Fruit fly (Drosophila melanogaster) whole organism, embryonic: ENCODE data around the gene Prx5.

Experiments
- ATbp ChIP-seq: fragments of 200-800 bp; sonication (Bioruptor generic); optimal IDR thresholded peaks from 2 replicates; lab custom pipeline; 2017; ENCODE audit warnings: missing biosample characterization, mild to moderate bottlenecking, missing genetic modification characterization, missing genetic modification reagents
- Abd-B ChIP-seq: fragments of 200-800 bp; sonication (Bioruptor generic); optimal IDR thresholded peaks from 2 replicates; lab custom pipeline; 2018; ENCODE audit warnings: missing biosample characterization, mild to moderate bottlenecking, missing genetic modification characterization, moderate library complexity
- Ada2b ChIP-seq: fragments of 200-800 bp; sonication (Bioruptor generic); IDR thresholded peaks from 2 replicates; pipeline ENCODE4 v1.3.6; 2022; ENCODE audit warnings: missing biosample characterization, missing genetic modification characterization
- CG10267 ChIP-seq: fragments of 200-800 bp; sonication (Bioruptor generic); optimal IDR thresholded peaks from 2 replicates; lab custom pipeline; 2018; ENCODE audit warnings: missing biosample characterization, mild to moderate bottlenecking, missing genetic modification characterization, moderate library complexity
- CG10979 ChIP-seq: fragments of 200-800 bp; sonication (Bioruptor generic); optimal IDR thresholded peaks from 2 replicates; lab custom pipeline; 2018; ENCODE audit warnings: missing biosample characterization, mild to moderate bottlenecking, missing genetic modification characterization, moderate library complexity
- CG11504 ChIP-seq: fragments of 200-800 bp; sonication (Bioruptor generic); optimal IDR thresholded peaks from 3 replicates; lab custom pipeline; 2019; ENCODE audit warnings: missing biosample characterization, mild to moderate bottlenecking, missing genetic modification characterization, moderate library complexity
- CG12104 ChIP-seq: fragments of 200-800 bp; sonication (Bioruptor generic); optimal IDR thresholded peaks from 3 replicates; lab custom pipeline; 2016; ENCODE audit warnings: missing biosample characterization, missing genetic modification characterization
- CG13123 ChIP-seq: fragments of 200-800 bp; sonication (Bioruptor generic); optimal IDR thresholded peaks from 2 replicates; lab custom pipeline; 2016; ENCODE audit warnings: missing biosample characterization, missing genetic modification characterization
- CG1603 ChIP-seq: fragments of 200-800 bp; sonication (Bioruptor generic); optimal IDR thresholded peaks from 2 replicates; lab custom pipeline; 2019; ENCODE audit warnings: missing biosample characterization, mild to moderate bottlenecking, missing genetic modification characterization, moderate library complexity
- CG17186 ChIP-seq: fragments of 200-800 bp; sonication (Bioruptor generic); optimal IDR thresholded peaks from 3 replicates; lab custom pipeline; 2017; ENCODE audit warnings: missing biosample characterization, missing genetic modification reagents, missing genetic modification characterization
- CG18476 ChIP-seq: fragments of 200-800 bp; sonication (Bioruptor generic); optimal IDR thresholded peaks from 2 replicates; lab custom pipeline; 2016; ENCODE audit warnings: missing biosample characterization, mild to moderate bottlenecking, missing genetic modification characterization
- CG2116 ChIP-seq: fragments of 200-800 bp; sonication (Bioruptor generic); optimal IDR thresholded peaks from 3 replicates; lab custom pipeline; 2018; ENCODE audit warnings: missing biosample characterization, mild to moderate bottlenecking, missing genetic modification characterization
- CG2120 ChIP-seq: fragments of 200-800 bp; sonication (Bioruptor generic); optimal IDR thresholded peaks from 3 replicates; lab custom pipeline; 2016; ENCODE audit warnings: missing biosample characterization, missing genetic modification characterization
- CG2712 ChIP-seq: fragments of 200-800 bp; optimal IDR thresholded peaks from 3 replicates; lab custom pipeline; 2019; ENCODE audit warnings: missing biosample characterization, mild to moderate bottlenecking, missing genetic modification characterization, moderate library complexity
- CG2889 ChIP-seq: fragments of 200-800 bp; sonication (Bioruptor generic); IDR thresholded peaks from 3 replicates; pipeline ENCODE4 v1.3.6; 2022; ENCODE audit warnings: missing biosample characterization, missing genetic modification characterization
- CG33213 ChIP-seq: fragments of 200-800 bp; sonication (Bioruptor generic); optimal IDR thresholded peaks from 3 replicates; lab custom pipeline; 2016; ENCODE audit warnings: missing biosample characterization, missing genetic modification characterization
- CG34376 ChIP-seq: fragments of 200-800 bp; sonication (Bioruptor generic); optimal IDR thresholded peaks from 2 replicates; lab custom pipeline; 2018; ENCODE audit warnings: missing biosample characterization, mild to moderate bottlenecking, missing genetic modification characterization
- CG3847 ChIP-seq: fragments of 200-800 bp; sonication (Bioruptor generic); IDR thresholded peaks from 2 replicates; pipeline ENCODE4 v1.3.6; 2022; ENCODE audit warnings: missing biosample characterization, missing genetic modification characterization
- CG4424 ChIP-seq: fragments of 200-800 bp; sonication (Bioruptor generic); optimal IDR thresholded peaks from 3 replicates; lab custom pipeline; 2016; ENCODE audit warnings: missing biosample characterization, missing genetic modification characterization
- CG4617 ChIP-seq: fragments of 200-800 bp; sonication (Bioruptor generic); optimal IDR thresholded peaks from 3 replicates; lab custom pipeline; 2016; ENCODE audit warnings: missing biosample characterization, missing genetic modification characterization, borderline replicate concordance
- CG6254 ChIP-seq: fragments of 200-800 bp; sonication (Bioruptor generic); optimal IDR thresholded peaks from 3 replicates; lab custom pipeline; 2017; ENCODE audit warnings: mild to moderate bottlenecking, missing biosample characterization, missing genetic modification reagents, missing genetic modification characterization
- CG7928 ChIP-seq: fragments of 200-800 bp; sonication (Bioruptor generic); optimal IDR thresholded peaks from 2 replicates; lab custom pipeline; 2017; ENCODE audit warnings: missing biosample characterization, mild to moderate bottlenecking, missing genetic modification characterization
- CG9437 ChIP-seq: fragments of 200-800 bp; sonication (Bioruptor generic); optimal IDR thresholded peaks from 2 replicates; lab custom pipeline; 2018; ENCODE audit warnings: missing biosample characterization, mild to moderate bottlenecking, missing genetic modification characterization
- CG9797 ChIP-seq: fragments of 200-800 bp; sonication (Bioruptor generic); optimal IDR thresholded peaks from 3 replicates; lab custom pipeline; 2018; ENCODE audit warnings: missing biosample characterization, mild to moderate bottlenecking, missing genetic modification characterization
- CkIIα-i1 ChIP-seq: fragments of 200-800 bp; sonication (Bioruptor generic); IDR thresholded peaks from 2 replicates; pipeline ENCODE4 v1.3.6; 2022; ENCODE audit warnings: missing biosample characterization, missing genetic modification characterization
- Dll ChIP-seq: fragments of 200-800 bp; sonication (Bioruptor generic); IDR thresholded peaks from 4 replicates; pipeline ENCODE4 v1.3.6; 2022; ENCODE audit warnings: missing biosample characterization, missing genetic modification characterization; ENCODE audit not compliant: partially characterized antibody
- E2f2 ChIP-seq: fragments of 200-800 bp; sonication (Bioruptor generic); IDR thresholded peaks from 2 replicates; pipeline ENCODE4 v1.3.6; 2022; ENCODE audit warnings: missing biosample characterization, missing genetic modification characterization
- Hr39 ChIP-seq: fragments of >200 bp; optimal IDR thresholded peaks from 2 replicates; lab custom pipeline; 2017
- Hsf ChIP-seq: fragments of 200-800 bp; sonication (Bioruptor generic); optimal IDR thresholded peaks from 3 replicates; lab custom pipeline; 2016; ENCODE audit warnings: missing biosample characterization, missing genetic modification characterization
- Mad ChIP-seq: fragments of 200-800 bp; sonication (Bioruptor generic); optimal IDR thresholded peaks from 2 replicates; lab custom pipeline; 2016; ENCODE audit warnings: missing biosample characterization, missing genetic modification characterization
- Max ChIP-seq: fragments of 200-800 bp; sonication (Bioruptor generic); optimal IDR thresholded peaks from 2 replicates; lab custom pipeline; 2016; ENCODE audit warnings: missing biosample characterization, mild to moderate bottlenecking, missing genetic modification characterization
- Rfx ChIP-seq: fragments of 200-800 bp; sonication (Bioruptor generic); IDR thresholded peaks from 2 replicates; pipeline ENCODE4 v1.3.6; 2022; ENCODE audit warnings: missing biosample characterization, missing genetic modification characterization
- Sin3A ChIP-seq: fragments of >200 bp; optimal IDR thresholded peaks from 2 replicates; lab custom pipeline; 2018
- Spps ChIP-seq: fragments of 200-800 bp; sonication (Bioruptor generic); optimal IDR thresholded peaks from 2 replicates; lab custom pipeline; 2018; ENCODE audit warnings: missing biosample characterization, mild to moderate bottlenecking, missing genetic modification characterization
- Xbp1 ChIP-seq: fragments of 200-800 bp; sonication (Bioruptor generic); optimal IDR thresholded peaks from 3 replicates; lab custom pipeline; 2016; ENCODE audit warnings: missing biosample characterization, mild to moderate bottlenecking, missing genetic modification characterization
- ac ChIP-seq: fragments of 200-800 bp; sonication (Bioruptor generic); optimal IDR thresholded peaks from 3 replicates; lab custom pipeline; 2017; ENCODE audit warnings: missing biosample characterization, mild to moderate bottlenecking, missing genetic modification characterization
- bigmax ChIP-seq: fragments of 200-800 bp; sonication (Bioruptor generic); optimal IDR thresholded peaks from 2 replicates; lab custom pipeline; 2018; ENCODE audit warnings: missing biosample characterization, mild to moderate bottlenecking, missing genetic modification characterization
- dmrt11E ChIP-seq: fragments of 200-800 bp; sonication (Bioruptor generic); optimal IDR thresholded peaks from 3 replicates; lab custom pipeline; 2018; ENCODE audit warnings: missing biosample characterization, mild to moderate bottlenecking, missing genetic modification characterization, moderate library complexity
- emc ChIP-seq: fragments of 200-800 bp; sonication (Bioruptor generic); optimal IDR thresholded peaks from 2 replicates; lab custom pipeline; 2016; ENCODE audit warnings: missing biosample characterization, missing genetic modification characterization
- gfzf ChIP-seq: fragments of 200-800 bp; sonication (Bioruptor generic); optimal IDR thresholded peaks from 2 replicates; lab custom pipeline; 2016; ENCODE audit warnings: missing biosample characterization, mild to moderate bottlenecking, missing genetic modification characterization, moderate library complexity
- hb ChIP-seq: fragments of 200-800 bp; sonication (Bioruptor generic); IDR thresholded peaks from 3 replicates; pipeline ENCODE4 v1.3.6; 2022; ENCODE audit warnings: missing biosample characterization, missing genetic modification characterization; ENCODE audit not compliant: partially characterized antibody
- mirr ChIP-seq: fragments of 200-800 bp; sonication (Bioruptor generic); optimal IDR thresholded peaks from 3 replicates; lab custom pipeline; 2018; ENCODE audit warnings: missing biosample characterization, mild to moderate bottlenecking, missing genetic modification characterization
- nmo ChIP-seq: fragments of 200-800 bp; sonication (Bioruptor generic); optimal IDR thresholded peaks from 2 replicates; lab custom pipeline; 2018; ENCODE audit warnings: missing biosample characterization, mild to moderate bottlenecking, missing genetic modification characterization, moderate library complexity
- pzg ChIP-seq: fragments of 200-800 bp; sonication (Bioruptor generic); optimal IDR thresholded peaks from 3 replicates; lab custom pipeline; 2018; ENCODE audit warnings: missing biosample characterization, mild to moderate bottlenecking, missing genetic modification characterization, moderate library complexity
- seq ChIP-seq: fragments of 200-800 bp; sonication (Bioruptor generic); IDR thresholded peaks from 2 replicates; pipeline ENCODE4 v1.3.6; 2022; ENCODE audit warnings: missing biosample characterization, missing genetic modification characterization
- so ChIP-seq: fragments of 200-800 bp; sonication (Bioruptor generic); IDR thresholded peaks from 3 replicates; pipeline ENCODE4 v1.3.6; 2022; ENCODE audit warnings: missing biosample characterization, missing genetic modification characterization
- ssp ChIP-seq: fragments of 200-800 bp; sonication (Bioruptor generic); IDR thresholded peaks from 2 replicates; pipeline ENCODE4 v1.3.6; 2022; ENCODE audit warnings: missing biosample characterization, missing genetic modification characterization
- tgo ChIP-seq: fragments of 200-800 bp; sonication (Bioruptor generic); IDR thresholded peaks from 3 replicates; pipeline ENCODE4 v1.3.6; 2022; ENCODE audit warnings: missing biosample characterization, missing genetic modification characterization
- trem ChIP-seq: fragments of 200-800 bp; optimal IDR thresholded peaks from 3 replicates; lab custom pipeline; 2019; ENCODE audit warnings: missing biosample characterization, mild to moderate bottlenecking, missing genetic modification characterization, moderate library complexity

The Prx5 gene

DNA sequence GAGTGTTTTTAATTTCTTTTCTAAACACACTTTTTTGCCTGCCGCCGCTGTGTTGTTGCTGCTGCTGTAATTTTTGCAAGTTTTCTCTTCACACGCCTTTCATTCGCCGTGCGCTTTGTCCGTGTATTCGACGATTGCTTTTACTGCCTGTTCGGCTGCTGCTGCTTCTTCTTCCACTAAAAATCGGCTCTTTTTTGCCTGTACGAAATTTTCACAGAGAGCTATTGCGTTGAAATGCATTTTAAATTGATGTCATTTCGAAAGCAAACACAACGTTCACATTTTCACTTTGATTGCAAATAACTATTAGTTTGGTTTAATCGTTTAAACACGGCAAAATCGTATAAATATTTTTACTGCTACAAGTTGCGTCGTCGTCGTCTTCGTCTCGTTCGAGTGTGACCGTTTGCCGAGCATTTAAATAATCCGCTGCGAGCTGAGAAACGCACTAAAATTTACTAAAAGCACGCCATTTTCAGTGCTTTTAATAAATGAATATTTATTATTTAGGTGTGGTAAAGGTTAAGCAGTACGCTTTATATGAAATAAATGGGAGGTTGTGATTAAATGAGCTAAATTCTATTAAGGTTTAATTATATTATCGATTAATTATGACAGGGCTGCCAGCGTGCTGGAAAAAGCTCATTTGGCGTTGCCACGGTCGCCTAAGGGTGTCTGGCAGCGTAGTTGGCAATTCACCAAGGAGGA is 32.3 kb upstream of the Prx5 start, which contains the start of the genes Ssdp and CG7985 (continued):
- TF ChIP-seq pzg (GFP tag; lab: Kevin White, UChicago): peak; percentile 87
- no peak for TF ChIP-seq mirr
- peak; percentile 44 for TF ChIP-seq nmo (GFP tag; lab: Kevin White, UChicago)
- TF ChIP-seq CG2712 (tag; lab: Kevin White, UChicago): peak; percentile 26
- TF ChIP-seq tgo (GFP tag; lab: Robert Waterston, UW): no peak
- TF ChIP-seq CG9797 (GFP tag; lab: Kevin White, UChicago): peak; percentile 83
- no peak for TF ChIP-seq Dll (GFP tag; lab: Robert Waterston, UW)
- peak; percentile 9 for TF ChIP-seq Mad (GFP tag; lab: Kevin White, UChicago)
- no peak for TF ChIP-seq ATbp (GFP tag; lab: Kevin White, UChicago)
- peak; percentile 64 for TF ChIP-seq trem
- TF ChIP-seq gfzf (GFP tag; lab: Kevin White, UChicago): peak; percentile 81
- TF ChIP-seq CG10267 (tag; lab: Kevin White, UChicago): peak; percentile 8
- TF ChIP-seq Max (GFP tag; lab: Kevin White, UChicago): peak; percentile 24
- peak; percentile 3 for TF ChIP-seq Xbp1 (GFP tag; lab: Kevin White, UChicago)
- no peak for TF ChIP-seq CkIIα-i1
- TF ChIP-seq CG2116 (GFP tag; lab: Kevin White, UChicago): peak; percentile 71
- peak; percentile 20 for TF ChIP-seq CG33213 (GFP tag; lab: Kevin White, UChicago)
- peak; percentile 91 for TF ChIP-seq Sin3A (lab: Kevin White, UChicago)
- peak; percentile 33 for TF ChIP-seq CG2120 (GFP tag; lab: Kevin White, UChicago)
- TF ChIP-seq Abd-B: peak; percentile 49
- TF ChIP-seq CG7928 (GFP tag; lab: Kevin White, UChicago): peak; percentile 8
- peak; percentile 11 for TF ChIP-seq Hsf (GFP tag; lab: Kevin White, UChicago)
- TF ChIP-seq CG6254: no peak

DNA sequence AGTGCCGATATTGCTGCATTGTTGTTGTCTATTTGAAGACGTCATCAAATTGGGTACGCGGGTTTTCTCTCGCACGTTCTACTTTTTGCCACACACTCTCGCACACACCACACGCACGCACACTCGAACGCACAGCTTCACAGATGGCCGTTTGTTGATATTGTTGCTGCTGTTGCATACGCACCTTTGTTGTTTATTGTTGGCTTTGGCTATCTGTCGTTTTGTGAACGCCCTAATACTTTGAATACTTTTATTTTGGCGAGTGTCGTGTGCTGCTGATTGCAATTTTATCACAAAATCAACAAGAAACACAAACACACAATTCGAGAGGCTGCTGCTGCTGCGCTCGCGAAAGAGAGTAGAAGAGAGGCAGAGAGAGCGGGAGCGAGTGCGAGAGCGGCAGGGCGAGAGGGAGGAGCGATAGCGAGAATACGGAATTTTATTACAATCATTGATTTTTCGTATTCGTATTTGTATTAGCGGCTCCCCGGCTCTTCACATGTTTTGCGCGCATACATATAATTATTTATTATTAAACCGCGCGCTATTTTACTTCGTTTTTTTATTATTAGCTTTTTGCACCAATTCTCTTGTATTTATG is 31.5 kb upstream of the Prx5 start:
- TF ChIP-seq dmrt11E (tag; lab: Kevin White, UChicago): peak; percentile 39
- no peak for TF ChIP-seq hb (GFP tag; lab: Robert Waterston, UW)
- TF ChIP-seq Spps (tag; lab: Kevin White, UChicago): peak; percentile 30
- peak; percentile 39 for TF ChIP-seq CG18476 (GFP tag; lab: Kevin White, UChicago)
- TF ChIP-seq ac (GFP tag; lab: Kevin White, UChicago): peak; percentile 61
- TF ChIP-seq CG4617 (GFP tag; lab: Kevin White, UChicago): no peak
- no peak for TF ChIP-seq bigmax (GFP tag; lab: Kevin White, UChicago)
- no peak for TF ChIP-seq CG4424
- TF ChIP-seq CG12104 (GFP tag; lab: Kevin White, UChicago): peak; percentile 22
- no peak for TF ChIP-seq seq (GFP tag; lab: Robert Waterston, UW)
- no peak for TF ChIP-seq CG2889 (GFP tag; lab: Robert Waterston, UW)
- TF ChIP-seq CG34376 (GFP tag; lab: Kevin White, UChicago): peak; percentile 30
- TF ChIP-seq ssp (GFP tag; lab: Robert Waterston, UW): no peak
- no peak for TF ChIP-seq E2f2 (GFP tag; lab: Robert Waterston, UW)
- TF ChIP-seq CG3847 (GFP tag; lab: Robert Waterston, UW): no peak
- TF ChIP-seq CG1603 (tag; lab: Kevin White, UChicago): peak; percentile 64
- no peak for TF ChIP-seq emc (GFP tag; lab: Kevin White, UChicago)
- no peak for TF ChIP-seq Ada2b (GFP tag; lab: Robert Waterston, UW)
- no peak for TF ChIP-seq Rfx
- no peak for TF ChIP-seq Hr39 (lab: Kevin White, UChicago)
- peak; percentile 26 for TF ChIP-seq CG11504 (tag; lab: Kevin White, UChicago)
- no peak for TF ChIP-seq so (GFP tag; lab: Robert Waterston, UW)
- peak; percentile 12 for TF ChIP-seq CG10267 (tag; lab: Kevin White, UChicago)
- peak; percentile 39 for TF ChIP-seq CG13123 (GFP tag; lab: Kevin White, UChicago)
- TF ChIP-seq CG10979 (tag; lab: Kevin White, UChicago): no peak
- TF ChIP-seq CG9437: peak; percentile 15
- TF ChIP-seq CG17186 (GFP tag; lab: Kevin White, UChicago): no peak
